Worm (Caenorhabditis elegans) whole organism, L4 larva: ENCODE data around the gene cysl-2.

Source experiments
- F10B5.3 ChIP-seq: sonication (generic microtip); optimal IDR thresholded peaks from 2 replicates; lab custom pipeline; 2016; ENCODE audit warnings: mild to moderate bottlenecking, missing genetic modification characterization, missing compliant biosample characterization
- T26A8.4 ChIP-seq: fragments of 200-800 bp; sonication (Bioruptor generic); IDR thresholded peaks from 2 replicates; pipeline ENCODE4 v1.3.6; 2022; ENCODE audit warnings: missing genetic modification characterization, missing compliant biosample characterization
- Y75B8A.6 ChIP-seq: fragments of 200-800 bp; sonication (Bioruptor generic); IDR thresholded peaks from 2 replicates; pipeline ENCODE4 v1.3.6; 2022; ENCODE audit warnings: missing genetic modification reagents, missing genetic modification characterization, missing compliant biosample characterization
- ZK546.5 ChIP-seq, 2 experiments: sonication (generic microtip); optimal IDR thresholded peaks; 2 replicates each; lab custom pipeline; 2017; ENCODE audit warnings: missing biosample characterization in 2 of 2, missing genetic modification characterization in 2 of 2
- aly-2 ChIP-seq: sonication (generic microtip); optimal IDR thresholded peaks from 2 replicates; lab custom pipeline; 2018; ENCODE audit warnings: missing biosample characterization, missing genetic modification characterization
- ceh-20 ChIP-seq: fragments of 200-800 bp; sonication (Bioruptor generic); IDR thresholded peaks from 2 replicates; pipeline ENCODE4 v1.3.6; 2022; ENCODE audit warnings: missing genetic modification reagents, missing genetic modification characterization, missing compliant biosample characterization
- ceh-28 ChIP-seq: fragments of 150-350 bp; optimal IDR thresholded peaks from 2 replicates; lab custom pipeline; 2014; ENCODE audit warnings: missing biosample characterization, missing genetic modification reagents, missing genetic modification characterization
- ceh-32 ChIP-seq: sonication (generic microtip); optimal IDR thresholded peaks from 2 replicates; lab custom pipeline; 2016; ENCODE audit warnings: mild to moderate bottlenecking, missing genetic modification characterization, missing compliant biosample characterization; ENCODE audit not compliant: poor library complexity
- ces-1 ChIP-seq: fragments of 150-350 bp; sonication (generic microtip); optimal IDR thresholded peaks from 4 replicates; lab custom pipeline; 2014; ENCODE audit warnings: missing biosample characterization, missing genetic modification reagents, missing genetic modification characterization
- cey-2 ChIP-seq: sonication (generic microtip); optimal IDR thresholded peaks from 3 replicates; lab custom pipeline; 2017; ENCODE audit warnings: missing genetic modification characterization, mild to moderate bottlenecking, missing compliant biosample characterization, antibody characterized with exemption, borderline replicate concordance; ENCODE audit not compliant: insufficient read depth
- daf-16 ChIP-seq, 3 experiments: sonication (generic microtip); optimal IDR thresholded peaks; 2 replicates each; lab custom pipeline; 2016 to 2017; ENCODE audit warnings: missing genetic modification characterization in 3 of 3, missing genetic modification reagents in 3 of 3, mild to moderate bottlenecking in 2 of 3, missing compliant biosample characterization in 2 of 3, missing biosample characterization in 1 of 3, moderate library complexity in 1 of 3
- dpl-1 ChIP-seq: fragments of 150-350 bp; optimal IDR thresholded peaks from 2 replicates; lab custom pipeline; 2014; ENCODE audit warnings: missing biosample characterization, missing genetic modification reagents, missing genetic modification characterization
- dve-1 ChIP-seq: sonication (generic microtip); optimal IDR thresholded peaks from 2 replicates; lab custom pipeline; 2017; ENCODE audit warnings: antibody characterized with exemption, mild to moderate bottlenecking, missing genetic modification characterization, missing compliant biosample characterization; ENCODE audit not compliant: insufficient read depth
- egl-27 ChIP-seq: sonication (generic microtip); optimal IDR thresholded peaks from 3 replicates; lab custom pipeline; 2017; ENCODE audit warnings: missing biosample characterization, missing genetic modification reagents, missing genetic modification characterization
- egl-43 ChIP-seq: fragments of 200-800 bp; sonication (Bioruptor generic); IDR thresholded peaks from 2 replicates; pipeline ENCODE4 v1.3.6; 2022; ENCODE audit warnings: missing genetic modification reagents, missing genetic modification characterization, missing compliant biosample characterization
- hif-1 ChIP-seq, 2 experiments: sonication (generic microtip); optimal IDR thresholded peaks; 2 replicates each; lab custom pipeline; 2016 to 2017; ENCODE audit warnings: missing compliant biosample characterization in 2 of 2, missing genetic modification characterization in 2 of 2, missing genetic modification reagents in 2 of 2, missing genotype in 2 of 2, mild to moderate bottlenecking in 1 of 2
- lim-7 ChIP-seq: fragments of 200-800 bp; sonication (Bioruptor generic); IDR thresholded peaks from 2 replicates; pipeline ENCODE4 v1.3.6; 2022; ENCODE audit warnings: missing genetic modification characterization, missing compliant biosample characterization
- lin-1 ChIP-seq: fragments of 200-800 bp; sonication (Bioruptor generic); IDR thresholded peaks from 2 replicates; pipeline ENCODE4 v1.3.6; 2022; ENCODE audit warnings: missing genetic modification reagents, missing genetic modification characterization, missing compliant biosample characterization
- lir-3 ChIP-seq: sonication (generic microtip); optimal IDR thresholded peaks from 2 replicates; lab custom pipeline; 2016; ENCODE audit warnings: mild to moderate bottlenecking, missing genetic modification characterization, missing compliant biosample characterization
- lsy-2 ChIP-seq, 2 experiments: fragments of 150-350 bp in 1 of 2; sonication (generic microtip) in 1 of 2; optimal IDR thresholded peaks; 2 replicates each; lab custom pipeline; 2014 to 2017; ENCODE audit warnings: missing biosample characterization in 2 of 2, missing genetic modification characterization in 2 of 2
- mdl-1 ChIP-seq, 2 experiments: fragments of 150-350 bp in 1 of 2; sonication (generic microtip) in 1 of 2; optimal IDR thresholded peaks; 2 replicates each; lab custom pipeline; 2014 to 2017; ENCODE audit warnings: missing biosample characterization in 2 of 2, missing genetic modification characterization in 2 of 2
- mep-1 ChIP-seq: fragments of 150-350 bp; sonication (generic microtip); optimal IDR thresholded peaks from 3 replicates; lab custom pipeline; 2014; ENCODE audit warnings: missing biosample characterization, missing genetic modification characterization
- mxl-2 ChIP-seq: fragments of 200-800 bp; sonication (Bioruptor generic); conservative IDR thresholded peaks from 2 replicates; pipeline ENCODE4 v1.3.6; 2022; ENCODE audit warnings: missing genetic modification reagents, missing genetic modification characterization, missing compliant biosample characterization
- nhr-111 ChIP-seq: fragments of 200-800 bp; sonication (Bioruptor generic); optimal IDR thresholded peaks from 2 replicates; lab custom pipeline; 2018; ENCODE audit warnings: mild to moderate bottlenecking, missing genetic modification characterization, missing compliant biosample characterization
- nhr-237 ChIP-seq: sonication (generic microtip); optimal IDR thresholded peaks from 2 replicates; lab custom pipeline; 2017; ENCODE audit warnings: missing biosample characterization, missing genetic modification characterization
- nhr-41 ChIP-seq: fragments of 200-800 bp; sonication (Bioruptor generic); IDR thresholded peaks from 2 replicates; pipeline ENCODE4 v1.3.6; 2022; ENCODE audit warnings: missing genetic modification reagents, missing genetic modification characterization, missing compliant biosample characterization
- nhr-76 ChIP-seq: fragments of 150-350 bp; optimal IDR thresholded peaks from 2 replicates; lab custom pipeline; 2014; ENCODE audit warnings: missing biosample characterization, missing genetic modification characterization
- nhr-77 ChIP-seq: fragments of 150-350 bp; optimal IDR thresholded peaks from 2 replicates; lab custom pipeline; 2014; ENCODE audit warnings: missing biosample characterization, missing genetic modification characterization
- pha-4 ChIP-seq, 2 experiments: fragments of 150-350 bp in 1 of 2; fragments of 200-800 bp in 1 of 2; sonication (Bioruptor generic) in 1 of 2; IDR thresholded peaks in 1 of 2; optimal IDR thresholded peaks in 1 of 2; 2 replicates each; pipeline versions ENCODE4 v1.3.6 to Lab custom; 2014 to 2022; ENCODE audit warnings: missing genetic modification characterization in 2 of 2, missing genetic modification reagents in 2 of 2, missing biosample characterization in 1 of 2, missing compliant biosample characterization in 1 of 2
- snpc-1.2 ChIP-seq: fragments of 200-800 bp; sonication (Bioruptor generic); IDR thresholded peaks from 2 replicates; pipeline ENCODE4 v1.3.6; 2022; ENCODE audit warnings: missing genetic modification reagents, missing genetic modification characterization, missing compliant biosample characterization
- snpc-4 ChIP-seq: fragments of 150-350 bp; optimal IDR thresholded peaks from 2 replicates; lab custom pipeline; 2014; ENCODE audit warnings: missing biosample characterization, missing genetic modification characterization
- spr-3 ChIP-seq: fragments of 200-800 bp; sonication (Bioruptor generic); optimal IDR thresholded peaks from 2 replicates; lab custom pipeline; 2018; ENCODE audit warnings: mild to moderate bottlenecking, missing genetic modification characterization, missing compliant biosample characterization
- tag-97 ChIP-seq: fragments of 200-800 bp; sonication (Bioruptor generic); IDR thresholded peaks from 2 replicates; pipeline ENCODE4 v1.3.6; 2022; ENCODE audit warnings: missing genetic modification characterization, missing compliant biosample characterization
- tra-1 ChIP-seq: fragments of 200-800 bp; sonication (Bioruptor generic); IDR thresholded peaks from 2 replicates; pipeline ENCODE4 v1.3.6; 2022; ENCODE audit warnings: missing genetic modification reagents, missing genetic modification characterization, missing compliant biosample characterization
- unc-130 ChIP-seq: sonication (generic microtip); optimal IDR thresholded peaks from 2 replicates; lab custom pipeline; 2016; ENCODE audit warnings: missing genetic modification reagents, missing genetic modification characterization, missing compliant biosample characterization
- zfp-2 ChIP-seq: sonication (generic microtip); optimal IDR thresholded peaks from 2 replicates; lab custom pipeline; 2016; ENCODE audit warnings: mild to moderate bottlenecking, missing genetic modification characterization, missing compliant biosample characterization
- zfp-3 ChIP-seq: fragments of 200-800 bp; sonication (Bioruptor generic); conservative IDR thresholded peaks from 2 replicates; pipeline ENCODE4 v1.3.6; 2022; ENCODE audit warnings: missing genetic modification reagents, missing genetic modification characterization, missing compliant biosample characterization
- ztf-11 ChIP-seq: fragments of 150-350 bp; optimal IDR thresholded peaks from 2 replicates; lab custom pipeline; 2014; ENCODE audit warnings: missing biosample characterization, missing genetic modification characterization

The cysl-2 gene

ce11 chrII:14506245-14506644, 12.0 kb upstream of the cysl-2 start, which contains the start of gene K10H10.12:
K10H10.12 (minus strand) TSS chrII:14506345.
- TF ChIP-seq Y75B8A.6 (GFP tag; lab: Robert Waterston, UW), result no peak
- TF ChIP-seq ceh-20 (GFP tag; lab: Robert Waterston, UW), result no peak
- no peak for TF ChIP-seq ces-1
- TF ChIP-seq nhr-237 (tag; lab: Kevin White, UChicago), result no peak
- no peak for TF ChIP-seq ceh-28 (tag; lab: Kevin White, UChicago)
- TF ChIP-seq lsy-2 (tag; optimal IDR thresholded peaks at IDR 0.05; lab: Kevin White, UChicago), result no peak
- TF ChIP-seq daf-16 (GFP tag; optimal IDR thresholded peaks at IDR 0.05; lab: Kevin White, UChicago), result no peak
- no peak for TF ChIP-seq daf-16 (tag; optimal IDR thresholded peaks at IDR 0.05; lab: Kevin White, UChicago)
- no peak for TF ChIP-seq nhr-77 (tag; lab: Kevin White, UChicago)
- TF ChIP-seq nhr-41 (GFP tag; lab: Robert Waterston, UW), result no peak
- no peak for TF ChIP-seq mdl-1 (tag; optimal IDR thresholded peaks at IDR 0.05; lab: Kevin White, UChicago)

ce11 chrII:14502997-14503396, 8.7 kb upstream of the cysl-2 start, which contains the start of gene K10H10.6:
K10H10.6 (plus strand) TSS chrII:14503297.
- TF ChIP-seq ceh-32 (tag; lab: Kevin White, UChicago), result no peak
- no peak for TF ChIP-seq aly-2 (tag; lab: Kevin White, UChicago)
- TF ChIP-seq ZK546.5 (tag; optimal IDR thresholded peaks at IDR 0.05; lab: Kevin White, UChicago), result no peak
- no peak for TF ChIP-seq snpc-1.2 (GFP tag; lab: Robert Waterston, UW)
- TF ChIP-seq tra-1 (GFP tag; lab: Robert Waterston, UW), result no peak
- no peak for TF ChIP-seq hif-1 (tag; optimal IDR thresholded peaks at IDR 0.05; lab: Kevin White, UChicago)
- no peak for TF ChIP-seq mep-1 (tag; lab: Kevin White, UChicago)

ce11 chrII:14501447-14501846, 7.2 kb upstream of the cysl-2 start, which contains the start of gene K10H10.5:
K10H10.5 (plus strand) TSS chrII:14501747.
- TF ChIP-seq spr-3 (GFP tag; lab: Kevin White, UChicago), result no peak
- no peak for TF ChIP-seq lim-7 (GFP tag; lab: Robert Waterston, UW)
- TF ChIP-seq lir-3 (tag; lab: Kevin White, UChicago), result no peak
- TF ChIP-seq unc-130, result no peak
- no peak for TF ChIP-seq zfp-2 (tag; lab: Kevin White, UChicago)
- no peak for TF ChIP-seq T26A8.4 (GFP tag; lab: Robert Waterston, UW)
- TF ChIP-seq Y75B8A.6 (GFP tag; lab: Robert Waterston, UW), result no peak

- TF ChIP-seq nhr-111 (GFP tag; lab: Kevin White, UChicago), result no peak
- no peak for TF ChIP-seq tag-97 (GFP tag; lab: Robert Waterston, UW)
- no peak for TF ChIP-seq egl-27 (tag; lab: Kevin White, UChicago)
- TF ChIP-seq lim-7 (GFP tag; lab: Robert Waterston, UW), result no peak
- TF ChIP-seq lin-1 (GFP tag; lab: Robert Waterston, UW), result no peak
- no peak for TF ChIP-seq F10B5.3 (tag; lab: Kevin White, UChicago)
- no peak for TF ChIP-seq daf-16 (GFP tag; optimal IDR thresholded peaks at IDR 0.05; lab: Kevin White, UChicago)
- TF ChIP-seq daf-16 (tag; optimal IDR thresholded peaks at IDR 0.05; lab: Kevin White, UChicago), result no peak
- TF ChIP-seq egl-43 (GFP tag; lab: Robert Waterston, UW), result no peak
- no peak for TF ChIP-seq zfp-3 (GFP tag; lab: Robert Waterston, UW)
- no peak for TF ChIP-seq pha-4 (GFP tag; IDR thresholded peaks at IDR 0.05; lab: Robert Waterston, UW)
- no peak for TF ChIP-seq pha-4 (tag; optimal IDR thresholded peaks at IDR 0.05; lab: Kevin White, UChicago)
- no peak for TF ChIP-seq nhr-237 (tag; lab: Kevin White, UChicago)
- TF ChIP-seq dve-1 (tag; lab: Kevin White, UChicago), result no peak
- TF ChIP-seq nhr-76 (tag; lab: Kevin White, UChicago), result no peak
- no peak for TF ChIP-seq mxl-2 (GFP tag; lab: Robert Waterston, UW)
- TF ChIP-seq dpl-1 (GFP tag; lab: Kevin White, UChicago), result no peak
- no peak for TF ChIP-seq ztf-11 (tag; lab: Kevin White, UChicago)
- TF ChIP-seq snpc-4 (tag; lab: Kevin White, UChicago), result no peak
- no peak for TF ChIP-seq mdl-1 (tag; optimal IDR thresholded peaks at IDR 0.05; lab: Kevin White, UChicago)
- TF ChIP-seq cey-2 (tag; lab: Kevin White, UChicago), result no peak
Observed at ce11 chrII:14500122-14500521, 5.9 kb upstream of the cysl-2 start, which contains the start of gene K10H10.4. K10H10.4 (plus strand) TSS chrII:14500422.
